Worm (Caenorhabditis elegans): ENCODE measurements around the gene gba-4.

gba-4 gene

DNA sequence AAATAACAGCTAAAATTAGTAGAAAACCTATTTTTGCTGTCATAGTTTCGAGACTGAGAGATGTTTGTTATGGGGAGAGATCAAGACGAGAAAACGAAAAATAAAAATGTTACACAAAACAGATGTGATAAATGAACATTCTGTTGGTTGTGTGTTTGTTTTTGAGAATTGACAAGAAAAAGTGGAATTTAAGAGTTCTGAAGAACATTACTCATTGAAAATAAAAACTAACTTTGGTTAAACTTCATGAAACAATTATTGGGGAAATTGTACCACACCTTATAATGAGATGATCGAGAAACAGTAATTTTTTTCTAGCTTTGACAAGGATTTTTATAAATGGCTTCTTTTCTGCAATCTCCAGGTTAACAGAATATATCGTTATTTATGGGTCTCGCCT lies 2.7 kb upstream of the gba-4 start, which contains the start of gene Y4C6B.7:
Y4C6B.7 (minus strand) TSS at position 101 of the 400 bp plus-strand sequence.
- TF ChIP-seq F37D6.2 (tag; optimal IDR thresholded peaks at IDR 0.05), result no peak
- peak; percentile 46 for TF ChIP-seq aha-1 (tag)

ce11 chrIV:5344168-5344567 lies 6.5 kb downstream of the gba-4 start:
- peak; percentile 54 for TF ChIP-seq hlh-30 (tag; optimal IDR thresholded peaks at IDR 0.05; ENCODE audit: insufficient read depth)
- peak; percentile 56; the same call in 1 of the 2 replicates for TF ChIP-seq pha-4 (GFP tag; IDR thresholded peaks at IDR 0.05)
- no peak for TF ChIP-seq pha-4 (tag; optimal IDR thresholded peaks at IDR 0.05)
- TF ChIP-seq aha-1 (tag), result peak; percentile 87
- peak; percentile 53; the same call in 1 of the 2 replicates for TF ChIP-seq arid-1 (GFP tag; conservative IDR thresholded peaks at IDR 0.05)
- TF ChIP-seq hif-1 (tag; optimal IDR thresholded peaks at IDR 0.05), result no peak
- peak; percentile 64; the same call in 1 of the 2 replicates for TF ChIP-seq ceh-44 (GFP tag; IDR thresholded peaks at IDR 0.05)
- TF ChIP-seq nhr-111 (GFP tag; optimal IDR thresholded peaks at IDR 0.05), result no peak
- TF ChIP-seq nhr-102 (tag; optimal IDR thresholded peaks at IDR 0.05), result peak; percentile 4
- peak; percentile 5 for TF ChIP-seq nhr-6 (tag; optimal IDR thresholded peaks at IDR 0.05)
- TF ChIP-seq daf-12 (tag; optimal IDR thresholded peaks at IDR 0.05), result no peak
- 0 out of 2 replicates have a peak, but pooled peaks have one; percentile 29 for TF ChIP-seq T26A8.4 (GFP tag; IDR thresholded peaks at IDR 0.05)
- 0 out of 2 replicates have a peak, but pooled peaks have one; percentile 48 for TF ChIP-seq Y75B8A.6 (GFP tag; IDR thresholded peaks at IDR 0.05)
- TF ChIP-seq lin-38 (GFP tag; IDR thresholded peaks at IDR 0.05), result peak; percentile 54
- no peak for TF ChIP-seq dmd-9 (GFP tag; IDR thresholded peaks at IDR 0.05)
- TF ChIP-seq snpc-1.2 (GFP tag; IDR thresholded peaks at IDR 0.05), result peak; percentile 95
- peak in 1 of 2 experiments; percentile 53 for TF ChIP-seq unc-62 (GFP tag; optimal IDR thresholded peaks at IDR 0.05 in 1 of 2)
- no peak for TF ChIP-seq unc-62 (tag; optimal IDR thresholded peaks at IDR 0.05)
- TF ChIP-seq mxl-3 (GFP tag; optimal IDR thresholded peaks at IDR 0.05), result no peak
- TF ChIP-seq dmd-6 (GFP tag; IDR thresholded peaks at IDR 0.05), result peak; percentile 57
- no peak for TF ChIP-seq mdl-1 (tag; optimal IDR thresholded peaks at IDR 0.05)
- TF ChIP-seq dve-1 (tag; optimal IDR thresholded peaks at IDR 0.05; ENCODE audit: insufficient read depth), result peak; percentile 63
- peak in 1 of 2 experiments; percentile 19 for TF ChIP-seq daf-16 (GFP tag; optimal IDR thresholded peaks at IDR 0.05)
- TF ChIP-seq daf-16 (tag; optimal IDR thresholded peaks at IDR 0.05), result peak; percentile 55
- TF ChIP-seq mxl-2 (GFP tag; conservative IDR thresholded peaks at IDR 0.05), result no peak
- no peak for TF ChIP-seq zfp-2 (tag; optimal IDR thresholded peaks at IDR 0.05)
- no peak for TF ChIP-seq nhr-77 (tag; optimal IDR thresholded peaks at IDR 0.05)

DNA sequence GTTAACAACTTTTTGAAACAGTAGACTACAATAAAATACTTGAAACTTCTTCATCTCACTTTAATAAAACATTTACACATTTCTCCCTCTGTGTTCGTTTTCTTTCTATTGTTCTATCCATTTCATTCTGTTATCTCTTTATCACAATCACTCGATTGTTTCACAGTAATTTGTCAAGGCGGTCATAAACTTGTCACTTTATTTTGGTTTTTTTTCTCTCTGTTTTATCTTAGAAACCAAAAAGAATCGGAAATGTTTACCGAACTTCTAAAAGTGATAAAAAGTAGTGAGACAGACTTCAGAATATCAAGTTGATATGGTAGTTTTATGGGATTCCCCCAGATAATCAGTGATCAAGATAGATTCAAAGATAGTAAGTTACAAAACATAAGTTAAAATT lies 11.4 kb downstream of the gba-4 start, which contains the start of gene Y4C6B.2:
Y4C6B.2 (plus strand) TSS at position 320 of the 400 bp plus-strand sequence.
- TF ChIP-seq nhr-28 (tag; optimal IDR thresholded peaks at IDR 0.05), result peak; percentile 33
- TF ChIP-seq Y48G9A.11 (GFP tag; IDR thresholded peaks at IDR 0.05), result no peak
- TF ChIP-seq dve-1 (tag; optimal IDR thresholded peaks at IDR 0.05; ENCODE audit: insufficient read depth), result peak; percentile 12
- TF ChIP-seq unc-62 (GFP tag; optimal IDR thresholded peaks at IDR 0.05 in 1 of 2), result peak in 1 of 2 experiments; percentile 13
- TF ChIP-seq unc-62 (tag; optimal IDR thresholded peaks at IDR 0.05), result no peak

- no peak for TF ChIP-seq tag-97 (GFP tag; IDR thresholded peaks at IDR 0.05)
- no peak for TF ChIP-seq set-16 (GFP tag; IDR thresholded peaks at IDR 0.05)
- TF ChIP-seq lin-1 (GFP tag; IDR thresholded peaks at IDR 0.05), result no peak
- no peak for TF ChIP-seq ama-1 (optimal IDR thresholded peaks at IDR 0.05)
- TF ChIP-seq mdl-1 (tag; optimal IDR thresholded peaks at IDR 0.05), result peak in 1 of 2 experiments; percentile 18
- no peak for TF ChIP-seq madf-9 (GFP tag; conservative IDR thresholded peaks at IDR 0.05)
- no peak for TF ChIP-seq nhr-11 (tag; optimal IDR thresholded peaks at IDR 0.05)
- TF ChIP-seq aha-1 (tag), result peak; percentile 88
- no peak for TF ChIP-seq nhr-237 (tag; optimal IDR thresholded peaks at IDR 0.05)
- TF ChIP-seq saeg-2 (GFP tag; IDR thresholded peaks at IDR 0.05), result no peak
- TF ChIP-seq ceh-28 (tag; optimal IDR thresholded peaks at IDR 0.05), result no peak
- TF ChIP-seq F37D6.2 (tag; optimal IDR thresholded peaks at IDR 0.05), result no peak
- no peak for TF ChIP-seq spr-1 (tag; optimal IDR thresholded peaks at IDR 0.05)
- TF ChIP-seq dmd-6 (GFP tag; IDR thresholded peaks at IDR 0.05), result no peak
- TF ChIP-seq Y5F2A.4 (GFP tag; optimal IDR thresholded peaks at IDR 0.05), result no peak
- peak; percentile 57 for TF ChIP-seq hlh-30 (tag; optimal IDR thresholded peaks at IDR 0.05; ENCODE audit: insufficient read depth)
- no peak for TF ChIP-seq dmd-9 (GFP tag; IDR thresholded peaks at IDR 0.05)
- TF ChIP-seq jun-1 (tag; optimal IDR thresholded peaks at IDR 0.05), result no peak
- no peak for TF ChIP-seq fkh-10 (GFP tag; optimal IDR thresholded peaks at IDR 0.05)
- no peak for TF ChIP-seq ztf-7 (tag; optimal IDR thresholded peaks at IDR 0.05)
- TF ChIP-seq duxl-1 (tag; optimal IDR thresholded peaks at IDR 0.05; ENCODE audit: poor library complexity), result no peak
- TF ChIP-seq unc-39 (tag; optimal IDR thresholded peaks at IDR 0.05), result no peak
Observed at ce11 chrIV:5337649-5338048, 13.0 kb downstream of the gba-4 start.

Measured in whole organism, L4 larva.